Fruit fly (Drosophila melanogaster) whole organism, wandering third instar larva: ENCODE results near the gene gudu.

ENCODE experiments used
- Abd-B ChIP-seq: fragments of >200 bp; optimal IDR thresholded peaks from 2 replicates; lab custom pipeline; 2017; ENCODE audit warnings: missing biosample characterization, missing genetic modification characterization
- CG32264 ChIP-seq: fragments of 200-800 bp; sonication (Bioruptor generic); optimal IDR thresholded peaks from 2 replicates; lab custom pipeline; 2016; ENCODE audit warnings: missing biosample characterization, missing genetic modification characterization
- CG9705 ChIP-seq: fragments of 200-800 bp; sonication (Bioruptor generic); optimal IDR thresholded peaks from 2 replicates; lab custom pipeline; 2018; ENCODE audit warnings: missing biosample characterization, mild to moderate bottlenecking, missing genetic modification characterization
- CrebA ChIP-seq: fragments of 200-800 bp; sonication (Bioruptor generic); optimal IDR thresholded peaks from 2 replicates; lab custom pipeline; 2016; ENCODE audit warnings: missing biosample characterization, mild to moderate bottlenecking, missing genetic modification characterization, borderline replicate concordance
- Dfd ChIP-seq: fragments of >200 bp; optimal IDR thresholded peaks from 2 replicates; lab custom pipeline; 2017; ENCODE audit warnings: missing biosample characterization, missing genetic modification characterization
- Dif ChIP-seq: fragments of 200-275, 200-300 bp; sonication (Bioruptor generic); optimal IDR thresholded peaks from 2 replicates; lab custom pipeline; 2018; ENCODE audit warnings: missing biosample characterization, missing genetic modification characterization; ENCODE audit not compliant: partially characterized antibody
- GATAd ChIP-seq: sonication (Bioruptor generic); optimal IDR thresholded peaks from 2 replicates; lab custom pipeline; 2016; ENCODE audit warnings: missing biosample characterization, missing genetic modification characterization
- HLH106 ChIP-seq: fragments of 200-800 bp; optimal IDR thresholded peaks from 3 replicates; lab custom pipeline; 2019; ENCODE audit warnings: missing biosample characterization, mild to moderate bottlenecking, missing genetic modification characterization, moderate library complexity
- Hnf4 ChIP-seq: fragments of 200-800 bp; sonication (Bioruptor generic); optimal IDR thresholded peaks from 2 replicates; lab custom pipeline; 2016; ENCODE audit warnings: missing biosample characterization, mild to moderate bottlenecking, missing genetic modification characterization
- Hr78 ChIP-seq: fragments of >200 bp; optimal IDR thresholded peaks from 2 replicates; lab custom pipeline; 2017; ENCODE audit warnings: missing biosample characterization, missing genetic modification characterization
- Hr83 ChIP-seq: fragments of 200-300 bp; sonication (Bioruptor generic); optimal IDR thresholded peaks from 2 replicates; lab custom pipeline; 2016; ENCODE audit warnings: missing biosample characterization, mild to moderate bottlenecking, missing genetic modification characterization, moderate library complexity; ENCODE audit not compliant: poor library complexity, severe bottlenecking
- Jra ChIP-seq: sonication (Bioruptor generic); optimal IDR thresholded peaks from 2 replicates; lab custom pipeline; 2016; ENCODE audit warnings: missing biosample characterization, missing genetic modification characterization
- Mio ChIP-seq: sonication (Bioruptor generic); optimal IDR thresholded peaks from 2 replicates; lab custom pipeline; 2016; ENCODE audit warnings: missing biosample characterization, missing genetic modification characterization
- Myc ChIP-seq: fragments of >200 bp; optimal IDR thresholded peaks from 2 replicates; lab custom pipeline; 2017
- N ChIP-seq: fragments of >200 bp; optimal IDR thresholded peaks from 2 replicates; lab custom pipeline; 2018; ENCODE audit warnings: missing biosample characterization, missing external identifiers, missing genetic modification characterization
- OdsH ChIP-seq: fragments of 200-800 bp; sonication (Bioruptor generic); optimal IDR thresholded peaks from 2 replicates; lab custom pipeline; 2016; ENCODE audit warnings: missing biosample characterization, mild to moderate bottlenecking, missing genetic modification characterization
- Rel ChIP-seq, 2 experiments: fragments of 200-800 bp; sonication (Bioruptor generic) in 1 of 2; optimal IDR thresholded peaks; 2 replicates in 1 of 2; 3 replicates in 1 of 2; lab custom pipeline; 2016 to 2019; ENCODE audit warnings: mild to moderate bottlenecking in 2 of 2, missing biosample characterization in 2 of 2, missing genetic modification characterization in 2 of 2, moderate library complexity in 1 of 2
- Sp1 ChIP-seq: fragments of 200-800 bp; sonication (Bioruptor generic); optimal IDR thresholded peaks from 3 replicates; lab custom pipeline; 2019; ENCODE audit warnings: missing biosample characterization, mild to moderate bottlenecking, missing genetic modification characterization, moderate library complexity
- Vsx2 ChIP-seq: fragments of 200-300, 225-300 bp; sonication (Bioruptor generic); optimal IDR thresholded peaks from 2 replicates; lab custom pipeline; 2018; ENCODE audit warnings: missing biosample characterization, missing genetic modification characterization; ENCODE audit not compliant: partially characterized antibody
- br ChIP-seq: fragments of 200-800 bp; sonication (Bioruptor generic); optimal IDR thresholded peaks from 2 replicates; lab custom pipeline; 2016; ENCODE audit warnings: missing biosample characterization, missing genetic modification characterization
- brk ChIP-seq: fragments of 200-800 bp; sonication (Bioruptor generic); optimal IDR thresholded peaks from 2 replicates; lab custom pipeline; 2016; ENCODE audit warnings: missing biosample characterization, mild to moderate bottlenecking, missing genetic modification characterization
- dl ChIP-seq, 2 experiments: fragments of 175-275, 200-275 bp in 1 of 2; fragments of 200-275 bp in 1 of 2; sonication (Bioruptor generic); optimal IDR thresholded peaks; lab custom pipeline; 2018; ENCODE audit warnings: mild to moderate bottlenecking in 2 of 2, missing biosample characterization in 2 of 2, missing genetic modification characterization in 2 of 2, moderate library complexity in 2 of 2; ENCODE audit not compliant: partially characterized antibody in 2 of 2, insufficient read depth in 1 of 2
- dmrt93B ChIP-seq: fragments of 200-800 bp; sonication (Bioruptor generic); optimal IDR thresholded peaks from 2 replicates; lab custom pipeline; 2018; ENCODE audit warnings: missing biosample characterization, mild to moderate bottlenecking, missing genetic modification characterization
- dsf ChIP-seq: sonication (Bioruptor generic); optimal IDR thresholded peaks from 2 replicates; lab custom pipeline; 2016; ENCODE audit warnings: missing biosample characterization, missing genetic modification characterization, borderline replicate concordance
- ey ChIP-seq: fragments of 200-800 bp; sonication (Bioruptor generic); optimal IDR thresholded peaks from 2 replicates; lab custom pipeline; 2016; ENCODE audit warnings: missing biosample characterization, missing genetic modification characterization
- foxo ChIP-seq, 2 experiments: fragments of 200-800 bp; sonication (Bioruptor generic); optimal IDR thresholded peaks; 2 replicates in 1 of 2; 3 replicates in 1 of 2; lab custom pipeline; 2016 to 2017; ENCODE audit warnings: missing biosample characterization in 2 of 2, missing genetic modification characterization in 2 of 2
- fru ChIP-seq: fragments of 200-800 bp; sonication (Bioruptor generic); optimal IDR thresholded peaks from 3 replicates; lab custom pipeline; 2016; ENCODE audit warnings: missing biosample characterization, mild to moderate bottlenecking, missing genetic modification characterization
- h ChIP-seq: fragments of 200-800 bp; sonication (Bioruptor generic); optimal IDR thresholded peaks from 3 replicates; lab custom pipeline; 2016; ENCODE audit warnings: missing biosample characterization, mild to moderate bottlenecking, missing genetic modification characterization
- jim ChIP-seq: fragments of 175-275, 200-325 bp; sonication (Bioruptor generic); optimal IDR thresholded peaks from 2 replicates; lab custom pipeline; 2016; ENCODE audit warnings: missing biosample characterization, mild to moderate bottlenecking, missing genetic modification characterization
- lola ChIP-seq: fragments of >200 bp; optimal IDR thresholded peaks from 2 replicates; lab custom pipeline; 2017; ENCODE audit warnings: missing biosample characterization, missing genetic modification characterization
- pan ChIP-seq: fragments of >200 bp; optimal IDR thresholded peaks from 2 replicates; lab custom pipeline; 2017
- psq ChIP-seq: fragments of 200-800 bp; sonication (Bioruptor generic); optimal IDR thresholded peaks from 3 replicates; lab custom pipeline; 2017; ENCODE audit warnings: missing biosample characterization, mild to moderate bottlenecking, missing genetic modification characterization, moderate library complexity
- rgr ChIP-seq: fragments of 200-800 bp; sonication (Bioruptor generic); optimal IDR thresholded peaks from 3 replicates; lab custom pipeline; 2016; ENCODE audit warnings: missing biosample characterization, mild to moderate bottlenecking, missing genetic modification characterization
- sage ChIP-seq: fragments of 200-800 bp; sonication (Bioruptor generic); optimal IDR thresholded peaks from 2 replicates; lab custom pipeline; 2016; ENCODE audit warnings: missing biosample characterization, mild to moderate bottlenecking, missing genetic modification characterization
- sv ChIP-seq: fragments of 200-800 bp; sonication (Bioruptor generic); optimal IDR thresholded peaks from 3 replicates; lab custom pipeline; 2016; ENCODE audit warnings: missing biosample characterization, missing genetic modification characterization
- tai ChIP-seq: sonication (Bioruptor generic); optimal IDR thresholded peaks from 2 replicates; lab custom pipeline; 2016; ENCODE audit warnings: missing biosample characterization, missing genetic modification characterization
- usp ChIP-seq: fragments of >200 bp; optimal IDR thresholded peaks from 2 replicates; lab custom pipeline; 2017; ENCODE audit warnings: missing biosample characterization, missing genetic modification characterization
- woc ChIP-seq: sonication (Bioruptor generic); optimal IDR thresholded peaks from 2 replicates; lab custom pipeline; 2016; ENCODE audit warnings: missing biosample characterization, mild to moderate bottlenecking, missing genetic modification characterization

Gene gudu

dm6 chr2L:7401025-7401424 is 12.7 kb downstream of the gudu start, which contains the start of gene CG5171:
CG5171 (plus strand) TSS chr2L:7401335.
- no peak for TF ChIP-seq woc
- TF ChIP-seq Mio = no peak
- TF ChIP-seq dl (GFP tag; optimal IDR thresholded peaks at IDR 0.05; lab: Kevin White, UChicago; ENCODE audit: insufficient read depth in 1 of 2, partially characterized antibody in 2 of 2) = no peak
- TF ChIP-seq Rel (GFP tag; optimal IDR thresholded peaks at IDR 0.05; lab: Kevin White, UChicago) = no peak
- TF ChIP-seq Rel (tag; optimal IDR thresholded peaks at IDR 0.05; lab: Kevin White, UChicago) = no peak
- TF ChIP-seq Vsx2 (GFP tag; lab: Kevin White, UChicago) = no peak
- no peak for TF ChIP-seq Jra
- no peak for TF ChIP-seq jim
- TF ChIP-seq sv (GFP tag; lab: Kevin White, UChicago) = no peak
- no peak for TF ChIP-seq dmrt93B (GFP tag; lab: Kevin White, UChicago)
- TF ChIP-seq CG32264 = no peak
- TF ChIP-seq Hr78 = no peak
- TF ChIP-seq Abd-B (GFP tag; lab: Kevin White, UChicago) = no peak
- TF ChIP-seq Hnf4 (GFP tag; lab: Kevin White, UChicago) = no peak
- no peak for TF ChIP-seq sage
- TF ChIP-seq, all 38 proteins: peak for 0

- no peak for TF ChIP-seq Dif (GFP tag; lab: Kevin White, UChicago)
- TF ChIP-seq fru (GFP tag; lab: Kevin White, UChicago) = peak; percentile 23
- TF ChIP-seq Abd-B (GFP tag; lab: Kevin White, UChicago) = no peak
- TF ChIP-seq usp = no peak
- no peak for TF ChIP-seq psq
- TF ChIP-seq GATAd (GFP tag; lab: Kevin White, UChicago) = no peak
- TF ChIP-seq ey (GFP tag; lab: Kevin White, UChicago) = peak; percentile 15
- no peak for TF ChIP-seq sage
- no peak for TF ChIP-seq dmrt93B (GFP tag; lab: Kevin White, UChicago)
- no peak for TF ChIP-seq rgr (GFP tag; lab: Kevin White, UChicago)
- TF ChIP-seq h (GFP tag; lab: Kevin White, UChicago) = peak; percentile 23
- TF ChIP-seq brk (GFP tag; lab: Kevin White, UChicago) = no peak
- no peak for TF ChIP-seq CG9705 (GFP tag; lab: Kevin White, UChicago)
- TF ChIP-seq dsf (GFP tag; lab: Kevin White, UChicago) = no peak
- peak; percentile 26 for TF ChIP-seq HLH106 (tag; lab: Kevin White, UChicago)
- TF ChIP-seq Jra = no peak
- TF ChIP-seq OdsH (GFP tag; lab: Kevin White, UChicago) = peak; percentile 28
- TF ChIP-seq Rel (GFP tag; optimal IDR thresholded peaks at IDR 0.05; lab: Kevin White, UChicago) = no peak
- TF ChIP-seq Rel (tag; optimal IDR thresholded peaks at IDR 0.05; lab: Kevin White, UChicago) = no peak
- peak; percentile 15 for TF ChIP-seq Sp1 (GFP tag; lab: Kevin White, UChicago)
- TF ChIP-seq Hnf4 (GFP tag; lab: Kevin White, UChicago) = peak; percentile 26
- no peak for TF ChIP-seq CG32264
- TF ChIP-seq Dfd = no peak
- TF ChIP-seq N = no peak
- TF ChIP-seq Hr78 = no peak
- TF ChIP-seq Hr83 (GFP tag; lab: Kevin White, UChicago) = no peak
- no peak for TF ChIP-seq woc
- TF ChIP-seq lola = no peak
- no peak for TF ChIP-seq Mio
- TF ChIP-seq Myc (lab: Kevin White, UChicago) = no peak
- TF ChIP-seq Vsx2 (GFP tag; lab: Kevin White, UChicago) = no peak
- peak in 1 of 2 experiments; percentile 40 for TF ChIP-seq foxo (GFP tag; optimal IDR thresholded peaks at IDR 0.05; lab: Kevin White, UChicago)
- no peak for TF ChIP-seq CrebA
- TF ChIP-seq dl (GFP tag; optimal IDR thresholded peaks at IDR 0.05; lab: Kevin White, UChicago; ENCODE audit: insufficient read depth in 1 of 2, partially characterized antibody in 2 of 2) = no peak
- TF ChIP-seq jim = no peak
- TF ChIP-seq tai (GFP tag; lab: Kevin White, UChicago) = peak; percentile 19
- TF ChIP-seq br = no peak
- TF ChIP-seq sv (GFP tag; lab: Kevin White, UChicago) = peak; percentile 33
- no peak for TF ChIP-seq pan
Observed at dm6 chr2L:7401627-7402026, 13.3 kb downstream of the gudu start.

dm6 chr2L:7404923-7405322 is 16.6 kb downstream of the gudu start, which contains the start of gene CG5177:
CG5177 (plus strand) TSS chr2L:7405227.
- TF ChIP-seq Hr83 (GFP tag; lab: Kevin White, UChicago) (no peak), GATAd (GFP tag; lab: Kevin White, UChicago) (no peak), Dfd (no peak), dl (GFP tag; optimal IDR thresholded peaks at IDR 0.05; lab: Kevin White, UChicago; ENCODE audit: insufficient read depth in 1 of 2, partially characterized antibody in 2 of 2) (no peak), h (GFP tag; lab: Kevin White, UChicago) (no peak), Rel (GFP tag; optimal IDR thresholded peaks at IDR 0.05; lab: Kevin White, UChicago) (no peak), Rel (tag; optimal IDR thresholded peaks at IDR 0.05; lab: Kevin White, UChicago) (peak; percentile 49), ey (GFP tag; lab: Kevin White, UChicago) (no peak), dmrt93B (GFP tag; lab: Kevin White, UChicago) (no peak)
